Worm (Caenorhabditis elegans): ENCODE results near the gene F54B11.8.
A peak's percentile ranks its signal among the peaks of the same experiment; 100 is the strongest.

F54B11.8 gene

DNA sequence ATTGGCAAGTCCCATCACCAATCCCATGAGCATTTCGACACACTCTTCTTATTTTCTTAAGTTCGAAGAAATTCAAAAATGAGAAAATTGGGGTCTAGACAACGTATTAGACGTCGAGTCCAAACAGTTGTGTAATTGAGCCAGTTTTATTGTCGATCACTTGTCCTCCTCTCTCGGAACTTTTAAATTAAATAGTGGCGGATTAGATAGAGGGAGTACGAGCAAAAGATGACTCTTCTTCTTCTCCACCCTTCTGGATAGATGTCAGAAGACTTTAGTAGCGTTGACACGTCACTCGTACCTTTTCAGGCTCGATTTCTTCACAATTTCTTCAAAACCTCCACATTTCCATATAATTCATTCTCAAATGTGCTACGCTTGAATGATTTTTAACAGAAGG lies 11.5 kb upstream of the F54B11.8 start:
- no peak for TF ChIP-seq R02D3.7 (tag; optimal IDR thresholded peaks at IDR 0.05)
- TF ChIP-seq nhr-67 (tag; optimal IDR thresholded peaks at IDR 0.05): no peak
- no peak for TF ChIP-seq nhr-237 (tag; optimal IDR thresholded peaks at IDR 0.05)
- TF ChIP-seq elt-3 (tag; optimal IDR thresholded peaks at IDR 0.05): no peak
- TF ChIP-seq nhr-28 (tag; optimal IDR thresholded peaks at IDR 0.05): no peak
- no peak for TF ChIP-seq tbx-2 (tag; optimal IDR thresholded peaks at IDR 0.05)
- TF ChIP-seq ama-1 (optimal IDR thresholded peaks at IDR 0.05): no peak
- no peak for TF ChIP-seq ztf-11 (tag; optimal IDR thresholded peaks at IDR 0.05)
- TF ChIP-seq lin-39 (tag; optimal IDR thresholded peaks at IDR 0.05): no peak
- no peak for TF ChIP-seq ceh-16 (tag; optimal IDR thresholded peaks at IDR 0.05)
- no peak for TF ChIP-seq nhr-43 (tag; optimal IDR thresholded peaks at IDR 0.05; ENCODE audit: poor library complexity, severe bottlenecking)
- TF ChIP-seq nhr-77 (tag; optimal IDR thresholded peaks at IDR 0.05): no peak
- TF ChIP-seq zag-1 (tag; optimal IDR thresholded peaks at IDR 0.05): no peak
- TF ChIP-seq daf-12 (tag; optimal IDR thresholded peaks at IDR 0.05): no peak
- no peak for TF ChIP-seq fkh-2 (tag; optimal IDR thresholded peaks at IDR 0.05)
- TF ChIP-seq egl-27 (tag; optimal IDR thresholded peaks at IDR 0.05): no peak
- TF ChIP-seq nhr-76 (tag; optimal IDR thresholded peaks at IDR 0.05): no peak
- no peak for TF ChIP-seq ZK546.5 (tag; optimal IDR thresholded peaks at IDR 0.05)
- TF ChIP-seq skn-1 (tag; optimal IDR thresholded peaks at IDR 0.05): no peak

DNA sequence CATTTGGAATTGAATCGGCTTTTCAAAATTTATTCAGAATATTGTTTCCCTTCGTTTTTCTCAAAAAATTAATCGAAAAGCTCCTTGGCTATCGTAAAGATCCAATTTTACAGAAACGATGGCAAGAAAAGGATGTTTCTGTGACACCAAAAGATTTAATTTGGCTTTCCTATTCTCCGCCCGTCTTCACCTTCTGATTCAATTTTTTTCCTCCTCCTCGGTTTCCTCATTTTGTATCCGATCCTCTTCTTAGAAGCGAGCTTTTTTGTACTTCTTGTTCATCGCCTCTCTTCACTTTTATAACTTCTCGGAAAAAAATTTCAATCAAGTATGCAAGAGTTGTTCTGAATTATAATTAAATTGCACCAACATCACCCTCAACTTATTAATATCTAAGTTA lies 6.3 kb upstream of the F54B11.8 start:
- TF ChIP-seq fkh-10 (GFP tag; optimal IDR thresholded peaks at IDR 0.05) (peak; percentile 52), pha-4 (tag; optimal IDR thresholded peaks at IDR 0.05) (no peak)

- TF ChIP-seq fkh-10 (GFP tag; optimal IDR thresholded peaks at IDR 0.05) (no peak), nhr-28 (tag; optimal IDR thresholded peaks at IDR 0.05) (no peak), eor-1 (tag; optimal IDR thresholded peaks at IDR 0.05) (no peak)
These were observed 2.1 kb upstream of the F54B11.8 start for ce11 chrX:13605854-13606253.

DNA sequence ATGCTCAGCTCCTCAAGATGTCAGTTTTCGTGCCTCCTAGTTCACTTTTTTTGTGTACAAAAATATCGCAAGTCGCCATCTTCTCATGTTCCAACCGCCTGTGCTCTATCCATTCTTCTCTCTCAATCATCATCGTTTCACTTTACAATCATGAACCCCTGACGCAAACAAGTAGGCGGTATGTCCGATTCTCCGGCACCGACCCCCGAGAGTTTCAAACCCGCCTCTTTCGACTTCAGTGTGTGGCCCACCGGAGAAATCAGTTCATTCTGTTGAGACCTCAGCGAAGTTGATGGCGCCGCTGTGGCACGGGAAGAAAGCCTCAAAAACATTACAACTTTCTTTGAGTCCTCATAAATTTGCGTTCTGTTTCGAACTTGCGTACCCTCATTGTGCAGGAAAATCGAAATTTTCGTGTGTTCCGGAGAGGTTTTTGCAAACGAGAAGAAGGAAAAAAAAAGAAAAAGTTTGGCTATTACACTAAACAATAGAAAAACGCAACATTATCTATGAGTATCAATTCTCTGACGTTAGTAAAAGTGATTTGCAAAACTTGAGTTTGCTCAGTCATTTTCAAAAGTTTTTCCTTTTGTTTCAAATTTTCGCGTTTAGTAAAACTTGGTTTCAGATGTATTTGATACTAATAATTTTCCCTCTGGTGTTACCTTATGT lies 1.4 kb upstream of the F54B11.8 start, which contains the start of gene F54B11.9:
Gene F54B11.9, plus strand, starts transcription at position 622 of the 672 bp plus-strand sequence.
- TF ChIP-seq nhr-237 (tag; optimal IDR thresholded peaks at IDR 0.05): no peak

- TF ChIP-seq ama-1 (optimal IDR thresholded peaks at IDR 0.05) (no peak), eor-1 (tag; optimal IDR thresholded peaks at IDR 0.05) (no peak), pha-4 (tag; optimal IDR thresholded peaks at IDR 0.05) (no peak), ztf-4 (tag; optimal IDR thresholded peaks at IDR 0.05) (no peak), elt-1 (tag; optimal IDR thresholded peaks at IDR 0.05) (no peak), fkh-2 (tag; optimal IDR thresholded peaks at IDR 0.05) (no peak)
These were observed 3.6 kb downstream of the F54B11.8 start, which contains the start of gene F54B11.7 for ce11 chrX:13600136-13600535. F54B11.7 (plus strand) TSS chrX:13600436.

ce11 chrX:13598021-13598499 lies 5.7 kb downstream of the F54B11.8 start, which contains the start of gene bra-1:
bra-1 (plus strand) TSS chrX:13598449.
- TF ChIP-seq pqm-1 (tag; optimal IDR thresholded peaks at IDR 0.05) (peak; percentile 38), nhr-11 (tag; optimal IDR thresholded peaks at IDR 0.05) (peak; percentile 35), fos-1 (tag; optimal IDR thresholded peaks at IDR 0.05) (no peak), pha-4 (tag; optimal IDR thresholded peaks at IDR 0.05) (peak; percentile 68), unc-39 (tag; optimal IDR thresholded peaks at IDR 0.05) (no peak), lin-15B (tag; optimal IDR thresholded peaks at IDR 0.05) (peak; percentile 42), ceh-9 (tag; optimal IDR thresholded peaks at IDR 0.05) (no peak), elt-2 (tag; optimal IDR thresholded peaks at IDR 0.05) (peak; percentile 51), nhr-237 (tag; optimal IDR thresholded peaks at IDR 0.05) (no peak), tbx-2 (tag; optimal IDR thresholded peaks at IDR 0.05) (no peak), hmg-11 (tag; optimal IDR thresholded peaks at IDR 0.05) (peak; percentile 24), nhr-76 (tag; optimal IDR thresholded peaks at IDR 0.05) (no peak), skn-1 (tag; optimal IDR thresholded peaks at IDR 0.05) (no peak), elt-1 (tag; optimal IDR thresholded peaks at IDR 0.05) (no peak), ztf-4 (tag; optimal IDR thresholded peaks at IDR 0.05) (no peak), lsy-12 (tag; optimal IDR thresholded peaks at IDR 0.05) (no peak), nhr-67 (tag; optimal IDR thresholded peaks at IDR 0.05) (no peak), elt-3 (tag; optimal IDR thresholded peaks at IDR 0.05) (no peak), nhr-12 (tag; optimal IDR thresholded peaks at IDR 0.05) (no peak), zag-1 (tag; optimal IDR thresholded peaks at IDR 0.05) (no peak), mml-1 (tag; optimal IDR thresholded peaks at IDR 0.05) (no peak), eor-1 (tag; optimal IDR thresholded peaks at IDR 0.05) (no peak), nhr-23 (tag; optimal IDR thresholded peaks at IDR 0.05) (no peak), fkh-2 (tag; optimal IDR thresholded peaks at IDR 0.05) (no peak), unc-62 (GFP tag; optimal IDR thresholded peaks at IDR 0.05) (no peak), egl-5 (tag; optimal IDR thresholded peaks at IDR 0.05) (no peak), nhr-77 (tag; optimal IDR thresholded peaks at IDR 0.05) (no peak), nhr-43 (tag; optimal IDR thresholded peaks at IDR 0.05; ENCODE audit: poor library complexity, severe bottlenecking) (no peak), nfya-1 (tag; optimal IDR thresholded peaks at IDR 0.05; ENCODE audit: insufficient read depth) (peak; percentile 68), nhr-28 (tag; optimal IDR thresholded peaks at IDR 0.05) (no peak), ama-1 (optimal IDR thresholded peaks at IDR 0.05) (no peak), daf-12 (tag; optimal IDR thresholded peaks at IDR 0.05) (no peak)

Data from whole organism, L3 larva.